Fruit fly (Drosophila melanogaster): Measurements from ENCODE around the gene hry.

Gene hry

dm6 chr3L:8718602-8719001 is 43.0 kb downstream of the hry start:
- no peak for TF ChIP-seq noc (tag; optimal IDR thresholded peaks at IDR 0.05)

- TF ChIP-seq noc (tag; optimal IDR thresholded peaks at IDR 0.05), result peak; percentile 43
Measured at dm6 chr3L:8719990-8720559, 44.5 kb downstream of the hry start, which contains the start of gene SrpRbeta. Gene SrpRbeta (minus strand): TSS chr3L:8720225.

- peak; percentile 98 for TF ChIP-seq noc (tag; optimal IDR thresholded peaks at IDR 0.05)
Measured at dm6 chr3L:8721145-8721544, 45.6 kb downstream of the hry start, which contains the start of the genes CG32022 and CG6511. Gene CG32022 (minus strand): TSS chr3L:8721272. Gene CG6511 (plus strand): TSS chr3L:8721324.

dm6 chr3L:8725252-8725651 is 49.7 kb downstream of the hry start:
- TF ChIP-seq noc (tag; optimal IDR thresholded peaks at IDR 0.05), result no peak

dm6 chr3L:8725674-8726073 is 50.1 kb downstream of the hry start, which contains the start of gene CG43965:
Gene CG43965 (minus strand): TSS chr3L:8725774.
- TF ChIP-seq noc (tag; optimal IDR thresholded peaks at IDR 0.05), result no peak

- TF ChIP-seq noc (tag; optimal IDR thresholded peaks at IDR 0.05), result no peak
Measured at dm6 chr3L:8726317-8726841, 50.8 kb downstream of the hry start, which contains the start of gene Cp18. Gene Cp18 (plus strand): TSS chr3L:8726791.

dm6 chr3L:8728181-8728580 is 52.6 kb downstream of the hry start, which contains the start of gene Cp15:
Gene Cp15 (plus strand): TSS chr3L:8728481.
- no peak for TF ChIP-seq noc (tag; optimal IDR thresholded peaks at IDR 0.05)

Data from whole organism, larva.